Worm (Caenorhabditis elegans) whole organism, L2 larva: Measurements from ENCODE around the gene K03A11.4.

Experiments used
- Y55F3AM.14 ChIP-seq: fragments of 200-800 bp; sonication (Bioruptor generic); optimal IDR thresholded peaks from 2 replicates; lab custom pipeline; 2018; ENCODE audit warnings: mild to moderate bottlenecking, missing genetic modification characterization, missing compliant biosample characterization
- alr-1 ChIP-seq: fragments of 150-350 bp; optimal IDR thresholded peaks from 2 replicates; lab custom pipeline; 2014; ENCODE audit warnings: missing biosample characterization, missing genetic modification characterization
- aly-2 ChIP-seq: fragments of 150-350 bp; optimal IDR thresholded peaks from 2 replicates; lab custom pipeline; 2014; ENCODE audit warnings: missing biosample characterization, missing genetic modification characterization
- blmp-1 ChIP-seq: sonication (generic microtip); optimal IDR thresholded peaks from 2 replicates; lab custom pipeline; 2017; ENCODE audit warnings: missing genetic modification characterization, mild to moderate bottlenecking, missing compliant biosample characterization, antibody characterized with exemption, moderate library complexity; ENCODE audit not compliant: insufficient read depth
- crh-2 ChIP-seq: sonication (generic microtip); optimal IDR thresholded peaks from 2 replicates; lab custom pipeline; 2017; ENCODE audit warnings: missing biosample characterization, missing genetic modification characterization
- dmd-4 ChIP-seq: sonication (generic microtip); optimal IDR thresholded peaks from 2 replicates; lab custom pipeline; 2017; ENCODE audit warnings: missing biosample characterization, missing genetic modification characterization
- gmeb-1 ChIP-seq: fragments of 150-350 bp; optimal IDR thresholded peaks from 2 replicates; lab custom pipeline; 2014; ENCODE audit warnings: missing biosample characterization, missing genetic modification characterization
- mbf-1 ChIP-seq: sonication (generic microtip); optimal IDR thresholded peaks from 2 replicates; lab custom pipeline; 2017; ENCODE audit warnings: missing biosample characterization, missing genetic modification characterization
- mdl-1 ChIP-seq, 2 experiments: fragments of 150-350 bp in 1 of 2; sonication (generic microtip) in 1 of 2; optimal IDR thresholded peaks; 2 replicates each; lab custom pipeline; 2017; ENCODE audit warnings: missing biosample characterization in 2 of 2, missing genetic modification characterization in 2 of 2
- nhr-129 ChIP-seq: fragments of 150-350 bp; optimal IDR thresholded peaks from 2 replicates; lab custom pipeline; 2014; ENCODE audit warnings: missing biosample characterization, missing genetic modification characterization
- nhr-6 ChIP-seq: fragments of 150-350 bp; optimal IDR thresholded peaks from 2 replicates; lab custom pipeline; 2014; ENCODE audit warnings: missing biosample characterization, missing genetic modification characterization
- nhr-77 ChIP-seq: fragments of 150-350 bp; optimal IDR thresholded peaks from 2 replicates; lab custom pipeline; 2014; ENCODE audit warnings: missing biosample characterization, missing genetic modification characterization
- peb-1 ChIP-seq: fragments of 150-350 bp; optimal IDR thresholded peaks from 2 replicates; lab custom pipeline; 2014; ENCODE audit warnings: missing biosample characterization, missing genetic modification characterization
- skn-1 ChIP-seq: sonication (generic microtip); optimal IDR thresholded peaks from 2 replicates; lab custom pipeline; 2017; ENCODE audit warnings: missing biosample characterization, missing genetic modification characterization
- sma-9 ChIP-seq, 2 experiments: fragments of 150-350 bp in 1 of 2; sonication (generic microtip) in 1 of 2; optimal IDR thresholded peaks; 2 replicates each; lab custom pipeline; 2014 to 2016; ENCODE audit warnings: missing genetic modification characterization in 2 of 2, mild to moderate bottlenecking in 1 of 2, missing biosample characterization in 1 of 2, missing compliant biosample characterization in 1 of 2, missing genetic modification reagents in 1 of 2, moderate library complexity in 1 of 2
- ztf-1 ChIP-seq: fragments of 200-800 bp; sonication (Bioruptor generic); conservative IDR thresholded peaks from 2 replicates; pipeline ENCODE4 v1.3.6; 2022; ENCODE audit warnings: missing genetic modification characterization, missing compliant biosample characterization
- ztf-4 ChIP-seq: fragments of 150-350 bp; optimal IDR thresholded peaks from 2 replicates; lab custom pipeline; 2014; ENCODE audit warnings: missing biosample characterization, missing genetic modification characterization

Gene K03A11.4

ce11 chrX:13129949-13130348 lies 52.0 kb downstream of the K03A11.4 start, which contains the start of gene spin-3:
spin-3 (plus strand) TSS chrX:13130249.
- TF ChIP-seq dmd-4 (tag; lab: Kevin White, UChicago): no peak
- no peak for TF ChIP-seq mdl-1 (tag; optimal IDR thresholded peaks at IDR 0.05; lab: Kevin White, UChicago)
- no peak for TF ChIP-seq blmp-1
- no peak for TF ChIP-seq nhr-6
- TF ChIP-seq crh-2: no peak
- TF ChIP-seq skn-1 (tag; lab: Kevin White, UChicago): no peak
- TF ChIP-seq Y55F3AM.14 (GFP tag; lab: Kevin White, UChicago): no peak
- no peak for TF ChIP-seq ztf-4 (tag; lab: Kevin White, UChicago)
- TF ChIP-seq peb-1 (tag; lab: Kevin White, UChicago): no peak
- TF ChIP-seq aly-2 (tag; lab: Kevin White, UChicago): no peak
- TF ChIP-seq nhr-129 (tag; lab: Kevin White, UChicago): no peak
- no peak for TF ChIP-seq gmeb-1
- no peak for TF ChIP-seq alr-1 (tag; lab: Kevin White, UChicago)
- TF ChIP-seq sma-9 (GFP tag; optimal IDR thresholded peaks at IDR 0.05; lab: Kevin White, UChicago): no peak
- TF ChIP-seq sma-9 (tag; optimal IDR thresholded peaks at IDR 0.05; lab: Kevin White, UChicago): no peak
- no peak for TF ChIP-seq ztf-1 (GFP tag; lab: Robert Waterston, UW)
- no peak for TF ChIP-seq mbf-1 (tag; lab: Kevin White, UChicago)
- no peak for TF ChIP-seq nhr-77 (tag; lab: Kevin White, UChicago)
